Fruit fly (Drosophila melanogaster) whole organism, adult: ENCODE results near the gene mah.

Experiments
- CG11617 ChIP-seq: fragments of 200-800 bp; sonication (Bioruptor generic); optimal IDR thresholded peaks from 2 replicates; lab custom pipeline; 2017; ENCODE audit warnings: mild to moderate bottlenecking, missing biosample characterization, missing genetic modification reagents, missing genetic modification characterization
- CG12768 ChIP-seq: fragments of 200-800 bp; sonication (Bioruptor generic); optimal IDR thresholded peaks from 2 replicates; lab custom pipeline; 2017; ENCODE audit warnings: missing biosample characterization, missing genetic modification characterization, mild to moderate bottlenecking, moderate library complexity, missing genetic modification reagents
- CG14711 ChIP-seq: fragments of 200-800 bp; sonication (Bioruptor generic); optimal IDR thresholded peaks from 2 replicates; lab custom pipeline; 2018; ENCODE audit warnings: missing biosample characterization, mild to moderate bottlenecking, missing genetic modification characterization, moderate library complexity
- CG1620 ChIP-seq: fragments of 200-800 bp; sonication (Bioruptor generic); optimal IDR thresholded peaks from 2 replicates; lab custom pipeline; 2016; ENCODE audit warnings: missing biosample characterization, missing genetic modification characterization
- CG33017 ChIP-seq: fragments of 200-800 bp; sonication (Bioruptor generic); optimal IDR thresholded peaks from 2 replicates; lab custom pipeline; 2018; ENCODE audit warnings: missing biosample characterization, mild to moderate bottlenecking, missing genetic modification characterization, moderate library complexity
- CG5204 ChIP-seq: fragments of 200-800 bp; sonication (Bioruptor generic); optimal IDR thresholded peaks from 2 replicates; lab custom pipeline; 2016; ENCODE audit warnings: missing biosample characterization, missing genetic modification characterization
- CG7045 ChIP-seq: fragments of 200-800 bp; sonication (Bioruptor generic); optimal IDR thresholded peaks from 2 replicates; lab custom pipeline; 2017; ENCODE audit warnings: missing biosample characterization, mild to moderate bottlenecking, missing genetic modification characterization
- CG7101 ChIP-seq: fragments of 200-800 bp; sonication (Bioruptor generic); optimal IDR thresholded peaks from 2 replicates; lab custom pipeline; 2018; ENCODE audit warnings: missing biosample characterization, mild to moderate bottlenecking, missing genetic modification characterization, moderate library complexity
- Clk ChIP-seq: fragments of 200-800 bp; sonication (Bioruptor generic); optimal IDR thresholded peaks from 2 replicates; lab custom pipeline; 2017; ENCODE audit warnings: missing biosample characterization, missing genetic modification characterization
- Crg-1 ChIP-seq: fragments of 200-800 bp; sonication (Bioruptor generic); optimal IDR thresholded peaks from 2 replicates; lab custom pipeline; 2016; ENCODE audit warnings: missing biosample characterization, missing genetic modification characterization
- Hr96 ChIP-seq: fragments of 200-800 bp; sonication (Bioruptor generic); optimal IDR thresholded peaks from 2 replicates; lab custom pipeline; 2016; ENCODE audit warnings: missing biosample characterization, missing genetic modification characterization
- Mnt ChIP-seq: fragments of 200-800 bp; sonication (Bioruptor generic); optimal IDR thresholded peaks from 2 replicates; lab custom pipeline; 2016; ENCODE audit warnings: missing biosample characterization, mild to moderate bottlenecking, missing genetic modification characterization
- bab1 ChIP-seq: fragments of 200-800 bp; sonication (Bioruptor generic); optimal IDR thresholded peaks from 3 replicates; lab custom pipeline; 2019; ENCODE audit warnings: missing biosample characterization, mild to moderate bottlenecking, missing genetic modification characterization, moderate library complexity
- cic ChIP-seq: fragments of 200-800 bp; sonication (Bioruptor generic); optimal IDR thresholded peaks from 2 replicates; lab custom pipeline; 2017; ENCODE audit warnings: missing biosample characterization, mild to moderate bottlenecking, missing genetic modification characterization, moderate library complexity
- cnc ChIP-seq, 2 experiments: fragments of >200 bp; optimal IDR thresholded peaks; 2 replicates each; lab custom pipeline; 2017
- kay ChIP-seq: fragments of 200-800 bp; sonication (Bioruptor generic); peaks from one replicate; lab custom pipeline; 2016; ENCODE audit warnings: missing biosample characterization, missing genetic modification characterization, borderline replicate concordance
- ovo ChIP-seq: fragments of 200-800 bp; sonication (Bioruptor generic); optimal IDR thresholded peaks from 2 replicates; lab custom pipeline; 2016; ENCODE audit warnings: missing biosample characterization, missing genetic modification characterization
- pad ChIP-seq: fragments of 200-800 bp; sonication (Bioruptor generic); optimal IDR thresholded peaks from 3 replicates; lab custom pipeline; 2017; ENCODE audit warnings: missing biosample characterization, missing genetic modification characterization, mild to moderate bottlenecking, moderate library complexity, missing genetic modification reagents
- tj ChIP-seq: fragments of 200-800 bp; sonication (Bioruptor generic); optimal IDR thresholded peaks from 3 replicates; lab custom pipeline; 2017; ENCODE audit warnings: missing biosample characterization, mild to moderate bottlenecking, missing genetic modification characterization, moderate library complexity
- toe ChIP-seq: fragments of 200-800 bp; sonication (Bioruptor generic); optimal IDR thresholded peaks from 2 replicates; lab custom pipeline; 2016; ENCODE audit warnings: missing biosample characterization, missing genetic modification characterization

The mah gene

DNA sequence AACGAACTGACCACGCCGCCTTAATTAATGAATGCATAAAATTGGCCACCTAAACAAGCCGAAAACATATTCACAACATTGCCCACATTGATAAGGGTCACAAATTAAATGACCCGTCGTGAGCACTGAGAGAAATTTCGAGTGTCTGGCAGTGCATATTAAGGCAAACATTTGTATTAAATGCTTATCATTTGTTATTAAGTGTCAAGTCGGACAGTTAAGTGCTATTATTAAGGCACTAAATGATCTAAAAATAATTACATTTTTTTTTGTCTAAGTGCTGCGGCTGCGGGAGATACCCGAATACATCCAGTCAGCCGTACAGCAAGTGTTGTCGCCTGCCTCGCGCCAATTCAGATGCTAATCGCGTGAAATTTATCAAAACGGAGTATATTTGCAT lies 15.0 kb downstream of the mah start:
- TF ChIP-seq CG7045 (no peak), Crg-1 (GFP tag; lab: Kevin White, UChicago) (no peak), CG1620 (GFP tag; lab: Kevin White, UChicago) (no peak), ovo (GFP tag; lab: Kevin White, UChicago) (no peak), Clk (GFP tag; lab: Kevin White, UChicago) (no peak), pad (no peak), bab1 (GFP tag; lab: Kevin White, UChicago) (no peak), CG33017 (tag; lab: Kevin White, UChicago) (no peak), CG12768 (no peak), kay (GFP tag; lab: Kevin White, UChicago) (no peak), CG11617 (GFP tag; lab: Kevin White, UChicago) (no peak), toe (no peak), tj (GFP tag; lab: Kevin White, UChicago) (no peak), CG7101 (tag; lab: Kevin White, UChicago) (no peak), Hr96 (no peak), cnc (optimal IDR thresholded peaks at IDR 0.05; lab: Kevin White, UChicago) (no peak), Mnt (GFP tag; lab: Kevin White, UChicago) (no peak), CG5204 (GFP tag; lab: Kevin White, UChicago) (no peak), CG14711 (tag; lab: Kevin White, UChicago) (no peak)

- TF ChIP-seq CG14711 (tag; lab: Kevin White, UChicago) (no peak), Crg-1 (GFP tag; lab: Kevin White, UChicago) (no peak), cnc (optimal IDR thresholded peaks at IDR 0.05; lab: Kevin White, UChicago) (no peak), tj (GFP tag; lab: Kevin White, UChicago) (no peak), Clk (GFP tag; lab: Kevin White, UChicago) (no peak), CG1620 (GFP tag; lab: Kevin White, UChicago) (no peak), CG11617 (GFP tag; lab: Kevin White, UChicago) (no peak), CG12768 (no peak), CG7045 (no peak), bab1 (GFP tag; lab: Kevin White, UChicago) (no peak), kay (GFP tag; lab: Kevin White, UChicago) (no peak), CG5204 (GFP tag; lab: Kevin White, UChicago) (no peak), cic (GFP tag; lab: Kevin White, UChicago) (no peak), toe (no peak), CG7101 (tag; lab: Kevin White, UChicago) (no peak)
These were observed 18.0 kb downstream of the mah start for dm6 chr3R:24965403-24965802.

- TF ChIP-seq Clk (GFP tag; lab: Kevin White, UChicago): no peak
These were observed 19.1 kb downstream of the mah start for dm6 chr3R:24966578-24966977.

DNA sequence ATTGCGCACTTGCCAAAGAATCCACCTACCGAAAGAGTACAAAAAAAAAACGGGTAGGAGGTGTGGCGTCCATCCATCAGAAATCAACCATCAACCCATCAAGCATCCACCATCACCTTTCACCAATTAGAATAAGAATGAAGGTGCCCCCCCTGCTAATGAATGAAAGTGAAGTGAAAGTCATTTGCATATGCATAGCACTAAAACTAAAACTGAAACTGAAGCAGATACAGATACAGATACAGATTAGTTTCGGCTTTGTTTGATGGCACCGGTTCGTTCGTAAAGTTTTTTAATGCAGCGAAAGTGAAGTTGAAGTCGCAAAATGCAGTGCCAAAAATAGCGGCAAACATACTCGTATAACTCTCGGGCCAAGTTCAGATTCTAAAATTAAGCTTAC lies 20.6 kb downstream of the mah start:
- no peak for TF ChIP-seq Clk (GFP tag; lab: Kevin White, UChicago)
- TF ChIP-seq CG14711 (tag; lab: Kevin White, UChicago): no peak
- no peak for TF ChIP-seq CG33017 (tag; lab: Kevin White, UChicago)
- TF ChIP-seq tj (GFP tag; lab: Kevin White, UChicago): no peak
- no peak for TF ChIP-seq bab1 (GFP tag; lab: Kevin White, UChicago)
- TF ChIP-seq CG5204 (GFP tag; lab: Kevin White, UChicago): no peak
- no peak for TF ChIP-seq CG7045
- no peak for TF ChIP-seq CG11617 (GFP tag; lab: Kevin White, UChicago)
- TF ChIP-seq kay (GFP tag; lab: Kevin White, UChicago): no peak

dm6 chr3R:24968888-24969287 lies 21.5 kb downstream of the mah start:
- TF ChIP-seq Crg-1 (GFP tag; lab: Kevin White, UChicago) (no peak), Hr96 (no peak), cnc (optimal IDR thresholded peaks at IDR 0.05; lab: Kevin White, UChicago) (no peak), CG5204 (GFP tag; lab: Kevin White, UChicago) (no peak), CG1620 (GFP tag; lab: Kevin White, UChicago) (no peak), toe (no peak), CG14711 (tag; lab: Kevin White, UChicago) (no peak), CG11617 (GFP tag; lab: Kevin White, UChicago) (no peak), CG33017 (tag; lab: Kevin White, UChicago) (no peak), Mnt (GFP tag; lab: Kevin White, UChicago) (no peak), CG7045 (no peak), CG7101 (tag; lab: Kevin White, UChicago) (no peak), pad (no peak), ovo (GFP tag; lab: Kevin White, UChicago) (no peak), kay (GFP tag; lab: Kevin White, UChicago) (no peak), bab1 (GFP tag; lab: Kevin White, UChicago) (no peak), Clk (GFP tag; lab: Kevin White, UChicago) (no peak), cic (GFP tag; lab: Kevin White, UChicago) (no peak)

dm6 chr3R:24970323-24971067 lies 23.1 kb downstream of the mah start:
- no peak for TF ChIP-seq CG14711 (tag; lab: Kevin White, UChicago)
- no peak for TF ChIP-seq CG33017 (tag; lab: Kevin White, UChicago)
- TF ChIP-seq CG5204 (GFP tag; lab: Kevin White, UChicago): no peak
